Fruit fly (Drosophila melanogaster): ENCODE results near the gene Tim9b.

DNA sequence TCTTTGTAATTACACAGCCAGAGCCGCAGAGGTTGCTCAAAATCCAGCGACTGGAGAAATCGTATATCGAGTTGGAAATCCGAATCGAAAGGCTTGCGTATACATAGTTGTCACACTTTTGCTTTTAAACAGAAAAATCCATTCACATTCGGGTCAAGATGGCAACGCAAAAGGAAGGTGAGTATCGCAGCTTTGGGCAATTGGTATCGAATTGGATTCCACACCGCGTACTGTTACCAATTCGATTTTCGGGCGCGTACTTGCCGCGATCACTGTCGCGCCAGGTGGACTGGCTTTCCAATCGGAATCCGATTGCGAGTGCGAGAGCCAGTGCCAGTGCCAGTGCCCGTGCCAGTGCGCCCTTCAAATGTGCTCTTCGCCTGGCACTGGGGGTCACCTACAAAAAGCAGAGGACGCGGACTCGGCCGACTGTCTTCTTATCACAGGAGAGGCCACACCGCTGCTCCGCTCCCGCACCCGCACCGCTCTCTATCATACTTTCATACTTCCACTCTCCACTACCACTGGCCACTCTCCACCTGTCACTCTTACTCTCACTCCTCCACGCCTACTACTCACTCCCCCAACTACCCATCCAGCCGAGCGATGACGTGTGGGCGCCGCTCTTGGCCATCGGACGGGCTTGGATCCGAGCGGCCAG, 49.2 kb upstream of the Tim9b start:
- TF ChIP-seq foxo (GFP tag; optimal IDR thresholded peaks at IDR 0.05) (no peak), rgr (GFP tag; optimal IDR thresholded peaks at IDR 0.05) (no peak), br (GFP tag; optimal IDR thresholded peaks at IDR 0.05) (no peak), dsf (GFP tag; optimal IDR thresholded peaks at IDR 0.05; ENCODE audit: borderline replicate concordance) (no peak), usp (GFP tag; optimal IDR thresholded peaks at IDR 0.05) (no peak), OdsH (GFP tag; optimal IDR thresholded peaks at IDR 0.05) (no peak), Myc (optimal IDR thresholded peaks at IDR 0.05) (no peak), pan (optimal IDR thresholded peaks at IDR 0.05) (no peak), lola (GFP tag; optimal IDR thresholded peaks at IDR 0.05) (no peak)

Measured in whole organism, wandering third instar larva.